Worm (Caenorhabditis elegans) whole organism, young adult: Measurements from ENCODE around the gene srg-54.

Source experiments
- B0019.2 ChIP-seq: fragments of 200-800 bp; sonication (Bioruptor generic); conservative IDR thresholded peaks from 2 replicates; pipeline ENCODE4 v1.3.6; 2022; ENCODE audit warnings: missing genetic modification reagents, missing genetic modification characterization, missing compliant biosample characterization
- B0035.1 ChIP-seq: sonication (generic microtip); optimal IDR thresholded peaks from 2 replicates; lab custom pipeline; 2016; ENCODE audit warnings: missing genetic modification characterization, mild to moderate bottlenecking, missing compliant biosample characterization, missing genotype, missing genetic modification reagents
- C06A6.2 ChIP-seq: fragments of 200-800 bp; sonication (Bioruptor generic); conservative IDR thresholded peaks from 2 replicates; pipeline ENCODE4 v1.3.6; 2022; ENCODE audit warnings: missing genetic modification characterization, missing compliant biosample characterization
- D2030.7 ChIP-seq: fragments of 200-800 bp; sonication (Bioruptor generic); IDR thresholded peaks from 2 replicates; pipeline ENCODE4 v1.3.6; 2022; ENCODE audit warnings: missing genetic modification reagents, missing genetic modification characterization, missing compliant biosample characterization
- F22D6.2 ChIP-seq: sonication (generic microtip); optimal IDR thresholded peaks from 2 replicates; lab custom pipeline; 2016; ENCODE audit warnings: mild to moderate bottlenecking, missing genetic modification characterization, missing compliant biosample characterization
- F39B2.1 ChIP-seq: fragments of 200-800 bp; sonication (Bioruptor generic); IDR thresholded peaks from 2 replicates; pipeline ENCODE4 v1.3.6; 2022; ENCODE audit warnings: missing genetic modification reagents, missing genetic modification characterization, missing compliant biosample characterization
- F55B11.4 ChIP-seq: sonication (generic microtip); optimal IDR thresholded peaks from 2 replicates; lab custom pipeline; 2016; ENCODE audit warnings: missing compliant biosample characterization, missing genetic modification characterization, borderline replicate concordance; ENCODE audit not compliant: insufficient read depth
- K11D2.4 ChIP-seq: fragments of 200-800 bp; sonication (Bioruptor generic); IDR thresholded peaks from 2 replicates; pipeline ENCODE4 v1.3.6; 2022; ENCODE audit warnings: missing genetic modification reagents, missing genetic modification characterization, missing compliant biosample characterization
- K12H6.12 ChIP-seq: fragments of 200-800 bp; sonication (Bioruptor generic); optimal IDR thresholded peaks from 2 replicates; lab custom pipeline; 2018; ENCODE audit warnings: mild to moderate bottlenecking, missing genetic modification characterization, missing compliant biosample characterization
- T26A5.8 ChIP-seq: sonication (generic microtip); optimal IDR thresholded peaks from 2 replicates; lab custom pipeline; 2016; ENCODE audit warnings: missing genetic modification characterization, missing compliant biosample characterization
- Y95B8A.8 ChIP-seq: fragments of 200-800 bp; sonication (Bioruptor generic); IDR thresholded peaks from 2 replicates; pipeline ENCODE4 v1.3.6; 2022; ENCODE audit warnings: missing genetic modification reagents, missing genetic modification characterization, missing compliant biosample characterization
- ZK185.1 ChIP-seq: sonication (generic microtip); optimal IDR thresholded peaks from 2 replicates; lab custom pipeline; 2016; ENCODE audit warnings: mild to moderate bottlenecking, missing genetic modification characterization, missing compliant biosample characterization; ENCODE audit not compliant: poor library complexity, severe bottlenecking
- akir-1 ChIP-seq: fragments of 200-800 bp; sonication (Bioruptor generic); optimal IDR thresholded peaks from 2 replicates; lab custom pipeline; 2018; ENCODE audit warnings: mild to moderate bottlenecking, missing genetic modification characterization, moderate library complexity, missing compliant biosample characterization
- ama-1 ChIP-seq, 3 experiments: fragments of 150-350 bp in 1 of 3; sonication (generic microtip) in 2 of 3; optimal IDR thresholded peaks; 2 replicates each; lab custom pipeline; 2014 to 2018; ENCODE audit warnings: missing biosample characterization in 2 of 3, missing genetic modification characterization in 2 of 3, missing genetic modification reagents in 2 of 3
- atf-7 ChIP-seq: sonication (generic microtip); optimal IDR thresholded peaks from 2 replicates; lab custom pipeline; 2017; ENCODE audit warnings: mild to moderate bottlenecking, missing genetic modification characterization, missing compliant biosample characterization
- attf-5 ChIP-seq: fragments of 200-800 bp; sonication (Bioruptor generic); optimal IDR thresholded peaks from 2 replicates; lab custom pipeline; 2018; ENCODE audit warnings: mild to moderate bottlenecking, missing genetic modification characterization, missing compliant biosample characterization
- bed-1 ChIP-seq: fragments of 200-800 bp; sonication (Bioruptor generic); IDR thresholded peaks from 2 replicates; pipeline ENCODE4 v1.3.6; 2022; ENCODE audit warnings: missing genetic modification reagents, missing genetic modification characterization, missing compliant biosample characterization
- cebp-2 ChIP-seq: fragments of 200-800 bp; sonication (Bioruptor generic); IDR thresholded peaks from 2 replicates; pipeline ENCODE4 v1.3.6; 2022; ENCODE audit warnings: missing genetic modification characterization, missing compliant biosample characterization
- ceh-58 ChIP-seq: fragments of 200-800 bp; sonication (Bioruptor generic); IDR thresholded peaks from 2 replicates; pipeline ENCODE4 v1.3.6; 2022; ENCODE audit warnings: missing genetic modification characterization, missing compliant biosample characterization
- dox-1 ChIP-seq: fragments of 200-800 bp; sonication (Bioruptor generic); IDR thresholded peaks from 2 replicates; pipeline ENCODE4 v1.3.6; 2022; ENCODE audit warnings: missing genetic modification reagents, missing genetic modification characterization, missing compliant biosample characterization
- egrh-3 ChIP-seq: fragments of 200-800 bp; sonication (Bioruptor generic); IDR thresholded peaks from 2 replicates; pipeline ENCODE4 v1.3.6; 2022; ENCODE audit warnings: missing genetic modification reagents, missing genetic modification characterization, missing compliant biosample characterization
- gei-17 ChIP-seq: fragments of 200-800 bp; sonication (Bioruptor generic); optimal IDR thresholded peaks from 2 replicates; lab custom pipeline; 2018; ENCODE audit warnings: mild to moderate bottlenecking, missing genetic modification characterization, missing compliant biosample characterization
- him-1 ChIP-seq: sonication (generic microtip); optimal IDR thresholded peaks from 2 replicates; lab custom pipeline; 2016; ENCODE audit warnings: missing genotype, missing genetic modification reagents, missing genetic modification characterization, missing compliant biosample characterization
- hrde-1 ChIP-seq: sonication (generic microtip); optimal IDR thresholded peaks from 2 replicates; lab custom pipeline; 2016; ENCODE audit warnings: missing genetic modification characterization, mild to moderate bottlenecking, missing compliant biosample characterization, moderate library complexity, missing genotype, missing genetic modification reagents, borderline replicate concordance
- hsf-1 ChIP-seq: fragments of 200-800 bp; sonication (Bioruptor generic); IDR thresholded peaks from 2 replicates; pipeline ENCODE4 v1.3.6; 2022; ENCODE audit warnings: missing genetic modification reagents, missing genetic modification characterization, missing compliant biosample characterization
- lin-35 ChIP-seq, 3 experiments: fragments of 150-350 bp in 2 of 3; sonication (generic microtip) in 1 of 3; optimal IDR thresholded peaks; 2 replicates each; lab custom pipeline; 2014 to 2018; ENCODE audit warnings: missing biosample characterization in 3 of 3, missing genetic modification characterization in 3 of 3, missing genetic modification reagents in 3 of 3
- madf-8 ChIP-seq: fragments of 200-800 bp; sonication (Bioruptor generic); conservative IDR thresholded peaks from 2 replicates; pipeline ENCODE4 v1.3.6; 2022; ENCODE audit warnings: missing genetic modification reagents, missing genetic modification characterization, missing compliant biosample characterization
- mel-28 ChIP-seq: sonication (generic microtip); optimal IDR thresholded peaks from 2 replicates; lab custom pipeline; 2016; ENCODE audit warnings: borderline replicate concordance, mild to moderate bottlenecking, missing genetic modification characterization, missing compliant biosample characterization
- mxl-1 ChIP-seq: sonication (generic microtip); optimal IDR thresholded peaks from 2 replicates; lab custom pipeline; 2016; ENCODE audit warnings: missing genetic modification characterization, missing compliant biosample characterization
- nhr-120 ChIP-seq: fragments of 200-800 bp; sonication (Bioruptor generic); IDR thresholded peaks from 2 replicates; pipeline ENCODE4 v1.3.6; 2022; ENCODE audit warnings: missing genetic modification characterization, missing compliant biosample characterization
- pbrm-1 ChIP-seq: fragments of 200-800 bp; sonication (Bioruptor generic); IDR thresholded peaks from 2 replicates; pipeline ENCODE4 v1.3.6; 2022; ENCODE audit warnings: missing genetic modification reagents, missing genetic modification characterization, missing compliant biosample characterization
- pha-4 ChIP-seq: fragments of 150-350 bp; sonication (generic microtip); optimal IDR thresholded peaks from 2 replicates; lab custom pipeline; 2014; ENCODE audit warnings: missing biosample characterization, missing genetic modification reagents, missing genetic modification characterization
- rpc-1 ChIP-seq, 2 experiments: fragments of 150-350 bp in 1 of 2; sonication (generic microtip) in 1 of 2; optimal IDR thresholded peaks; 2 replicates each; lab custom pipeline; 2014 to 2018; ENCODE audit warnings: missing biosample characterization in 1 of 2, missing genetic modification characterization in 1 of 2, missing genetic modification reagents in 1 of 2, missing genotype in 1 of 2
- snpc-3.4 ChIP-seq: sonication (generic microtip); optimal IDR thresholded peaks from 2 replicates; lab custom pipeline; 2017; ENCODE audit warnings: missing genetic modification characterization, mild to moderate bottlenecking, missing compliant biosample characterization, antibody characterized with exemption, moderate library complexity, missing genotype, missing genetic modification reagents
- sptf-2 ChIP-seq: fragments of 200-800 bp; sonication (Bioruptor generic); optimal IDR thresholded peaks from 2 replicates; lab custom pipeline; 2018; ENCODE audit warnings: mild to moderate bottlenecking, missing genetic modification characterization, missing compliant biosample characterization
- unc-62 ChIP-seq: fragments of 150-350 bp; optimal IDR thresholded peaks from 2 replicates; lab custom pipeline; 2014; ENCODE audit warnings: missing biosample characterization, missing genetic modification reagents, missing genetic modification characterization
- ztf-18 ChIP-seq: sonication (generic microtip); optimal IDR thresholded peaks from 2 replicates; lab custom pipeline; 2016; ENCODE audit warnings: missing genotype, mild to moderate bottlenecking, missing genetic modification characterization, missing compliant biosample characterization
- ztf-28 ChIP-seq: fragments of 200-800 bp; sonication (Bioruptor generic); IDR thresholded peaks from 2 replicates; pipeline ENCODE4 v1.3.6; 2022; ENCODE audit warnings: missing genetic modification reagents, missing genetic modification characterization, missing compliant biosample characterization

Gene srg-54

DNA sequence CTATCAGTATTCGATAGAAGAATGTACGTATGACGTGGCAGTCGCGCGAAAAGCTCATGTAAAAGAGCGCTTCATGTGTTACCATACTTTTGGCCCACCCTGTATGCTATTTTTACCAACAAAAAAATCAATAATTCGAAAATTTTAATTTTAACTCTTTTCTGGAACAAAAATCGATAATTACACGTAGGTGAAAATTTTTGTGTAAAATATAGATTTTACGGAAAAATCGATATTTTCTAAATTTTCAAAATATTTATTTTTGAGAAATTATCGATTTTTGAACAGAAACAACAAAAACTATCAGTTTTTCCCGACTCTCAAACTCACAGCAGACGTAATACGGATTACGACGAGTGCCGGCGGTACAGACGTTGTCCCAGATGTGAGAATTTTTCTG is 21.1 kb upstream of the srg-54 start:
- no peak for TF ChIP-seq Y95B8A.8
- no peak for TF ChIP-seq K11D2.4 (GFP tag; lab: Robert Waterston, UW)
- TF ChIP-seq madf-8 (GFP tag; lab: Robert Waterston, UW) = no peak
- no peak for TF ChIP-seq hsf-1 (GFP tag; lab: Robert Waterston, UW)
- no peak for TF ChIP-seq dox-1 (GFP tag; lab: Robert Waterston, UW)
- no peak for TF ChIP-seq rpc-1 (optimal IDR thresholded peaks at IDR 0.05; lab: Kevin White, UChicago)
- TF ChIP-seq rpc-1 (tag; optimal IDR thresholded peaks at IDR 0.05; lab: Kevin White, UChicago) = no peak
- TF ChIP-seq pha-4 = no peak
- TF ChIP-seq gei-17 (GFP tag; lab: Kevin White, UChicago) = no peak
- no peak for TF ChIP-seq T26A5.8 (tag; lab: Kevin White, UChicago)
- no peak for TF ChIP-seq ZK185.1 (tag; lab: Kevin White, UChicago)
- TF ChIP-seq ztf-28 (GFP tag; lab: Robert Waterston, UW) = no peak
- no peak for TF ChIP-seq atf-7 (tag; lab: Kevin White, UChicago)
- no peak for TF ChIP-seq mel-28 (tag; lab: Kevin White, UChicago)
- no peak for TF ChIP-seq mxl-1 (tag; lab: Kevin White, UChicago)

DNA sequence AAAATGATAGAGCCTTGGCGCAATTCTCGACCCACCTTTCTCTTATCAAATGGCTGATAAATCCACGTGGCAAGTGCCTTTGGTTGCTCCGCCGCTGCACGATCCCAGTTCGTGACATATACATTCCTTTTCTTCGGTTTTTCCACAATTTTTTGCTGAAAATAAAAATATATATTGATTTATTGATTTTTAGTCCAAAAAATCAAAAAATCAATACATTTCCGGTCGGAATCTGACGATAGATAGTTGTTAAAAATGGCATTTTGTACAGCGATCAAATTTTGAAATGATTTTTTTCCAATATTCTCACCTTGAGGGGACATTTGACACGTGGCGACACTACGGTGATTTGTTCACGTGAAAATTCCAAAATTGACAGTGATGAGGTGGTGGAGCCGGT is 19.8 kb upstream of the srg-54 start:
- TF ChIP-seq pbrm-1 (no peak), ama-1 (optimal IDR thresholded peaks at IDR 0.05; lab: Kevin White, UChicago) (no peak), ama-1 (GFP tag; optimal IDR thresholded peaks at IDR 0.05; lab: Kevin White, UChicago) (no peak), attf-5 (GFP tag; lab: Kevin White, UChicago) (no peak), F39B2.1 (GFP tag; lab: Robert Waterston, UW) (no peak), unc-62 (no peak), B0019.2 (GFP tag; lab: Robert Waterston, UW) (no peak), nhr-120 (GFP tag; lab: Robert Waterston, UW) (no peak), bed-1 (GFP tag; lab: Robert Waterston, UW) (no peak), snpc-3.4 (no peak), D2030.7 (GFP tag; lab: Robert Waterston, UW) (no peak), C06A6.2 (GFP tag; lab: Robert Waterston, UW) (no peak), ztf-18 (tag; lab: Kevin White, UChicago) (no peak), cebp-2 (GFP tag; lab: Robert Waterston, UW) (no peak), akir-1 (GFP tag; lab: Kevin White, UChicago) (no peak), K12H6.12 (tag; lab: Kevin White, UChicago) (no peak), F55B11.4 (no peak), sptf-2 (GFP tag; lab: Kevin White, UChicago) (no peak), hrde-1 (tag; lab: Kevin White, UChicago) (no peak)

DNA sequence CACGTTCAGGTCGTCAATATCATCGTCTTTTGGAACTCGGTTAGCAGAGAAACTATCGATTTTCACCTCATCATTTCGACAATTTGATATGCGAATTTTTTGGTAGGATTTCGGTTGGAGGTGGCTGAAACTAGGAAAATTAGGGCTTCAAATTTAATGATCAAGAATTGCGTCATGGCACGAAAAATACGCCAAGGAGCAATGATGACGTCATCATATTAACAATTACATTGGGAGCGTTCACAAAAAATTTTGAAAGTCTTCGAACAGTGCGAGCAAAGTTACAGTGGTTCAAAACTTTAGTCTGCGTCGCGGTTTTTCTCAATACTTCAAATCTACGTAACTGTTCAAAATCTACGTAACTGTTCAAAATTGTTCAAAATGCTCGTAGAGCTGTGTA is 18.9 kb upstream of the srg-54 start:
- no peak for TF ChIP-seq B0035.1 (tag; lab: Kevin White, UChicago)
- no peak for TF ChIP-seq F22D6.2 (tag; lab: Kevin White, UChicago)
- TF ChIP-seq cebp-2 (GFP tag; lab: Robert Waterston, UW) = no peak
- TF ChIP-seq C06A6.2 (GFP tag; lab: Robert Waterston, UW) = no peak
- no peak for TF ChIP-seq bed-1 (GFP tag; lab: Robert Waterston, UW)
- no peak for TF ChIP-seq hsf-1 (GFP tag; lab: Robert Waterston, UW)
- no peak for TF ChIP-seq him-1 (tag; lab: Kevin White, UChicago)
- TF ChIP-seq lin-35 (GFP tag; optimal IDR thresholded peaks at IDR 0.05; lab: Kevin White, UChicago) = no peak
- no peak for TF ChIP-seq nhr-120 (GFP tag; lab: Robert Waterston, UW)
- no peak for TF ChIP-seq egrh-3 (GFP tag; lab: Robert Waterston, UW)
- no peak for TF ChIP-seq ceh-58 (GFP tag; lab: Robert Waterston, UW)
- no peak for TF ChIP-seq ztf-18 (tag; lab: Kevin White, UChicago)
